Fruit fly (Drosophila melanogaster) whole organism, embryonic: ENCODE measurements around the gene Fbw5.

Experiments
- ATbp ChIP-seq: fragments of 200-800 bp; sonication (Bioruptor generic); optimal IDR thresholded peaks from 2 replicates; lab custom pipeline; 2017; ENCODE audit warnings: missing biosample characterization, mild to moderate bottlenecking, missing genetic modification characterization, missing genetic modification reagents
- Blimp-1 ChIP-seq: fragments of 200-800 bp; sonication (Bioruptor generic); optimal IDR thresholded peaks from 3 replicates; lab custom pipeline; 2018; ENCODE audit warnings: missing biosample characterization, missing genetic modification characterization, mild to moderate bottlenecking, moderate library complexity, missing genetic modification reagents
- CG12155 ChIP-seq: fragments of 200-800 bp; sonication (Bioruptor generic); optimal IDR thresholded peaks from 3 replicates; lab custom pipeline; 2016; ENCODE audit warnings: missing biosample characterization, missing genetic modification characterization
- CG13775 ChIP-seq: fragments of 200-800 bp; sonication (Bioruptor generic); optimal IDR thresholded peaks from 3 replicates; lab custom pipeline; 2017; ENCODE audit warnings: missing biosample characterization, mild to moderate bottlenecking, missing genetic modification characterization
- CG14667 ChIP-seq: fragments of 200-800 bp; sonication (Bioruptor generic); IDR thresholded peaks from 2 replicates; pipeline ENCODE4 v1.3.6; 2022; ENCODE audit warnings: missing biosample characterization, missing genetic modification characterization
- CG14710 ChIP-seq: fragments of 200-800 bp; sonication (Bioruptor generic); optimal IDR thresholded peaks from 3 replicates; lab custom pipeline; 2019; ENCODE audit warnings: missing biosample characterization, mild to moderate bottlenecking, missing genetic modification characterization, moderate library complexity
- CG17802 ChIP-seq: fragments of 200-800 bp; sonication (Bioruptor generic); optimal IDR thresholded peaks from 2 replicates; lab custom pipeline; 2018; ENCODE audit warnings: missing biosample characterization, mild to moderate bottlenecking, missing genetic modification characterization, moderate library complexity
- CG17829 ChIP-seq: fragments of 200-800 bp; optimal IDR thresholded peaks from 2 replicates; lab custom pipeline; 2019; ENCODE audit warnings: missing biosample characterization, mild to moderate bottlenecking, missing genetic modification characterization, moderate library complexity
- CG18262 ChIP-seq: fragments of 200-800 bp; optimal IDR thresholded peaks from 3 replicates; lab custom pipeline; 2019; ENCODE audit warnings: missing biosample characterization, mild to moderate bottlenecking, missing genetic modification characterization, moderate library complexity
- CG2199 ChIP-seq: fragments of 200-800 bp; sonication (Bioruptor generic); IDR thresholded peaks from 3 replicates; pipeline ENCODE4 v1.3.6; 2022; ENCODE audit warnings: missing biosample characterization, missing genetic modification characterization
- CG2202 ChIP-seq: fragments of 200-800 bp; sonication (Bioruptor generic); optimal IDR thresholded peaks from 2 replicates; lab custom pipeline; 2018; ENCODE audit warnings: missing biosample characterization, mild to moderate bottlenecking, missing genetic modification characterization
- CG3163 ChIP-seq: fragments of 200-800 bp; sonication (Bioruptor generic); optimal IDR thresholded peaks from 3 replicates; lab custom pipeline; 2016; ENCODE audit warnings: missing biosample characterization, missing genetic modification characterization
- CG3995 ChIP-seq: fragments of 200-800 bp; sonication (Bioruptor generic); optimal IDR thresholded peaks from 3 replicates; lab custom pipeline; 2016; ENCODE audit warnings: missing biosample characterization, missing genetic modification characterization
- CG42726 ChIP-seq: fragments of 200-800 bp; sonication (Bioruptor generic); IDR thresholded peaks from 2 replicates; pipeline ENCODE4 v1.3.6; 2022; ENCODE audit warnings: missing biosample characterization, missing genetic modification characterization; ENCODE audit not compliant: partially characterized antibody
- CG4282 ChIP-seq: fragments of 200-800 bp; sonication (Bioruptor generic); optimal IDR thresholded peaks from 2 replicates; lab custom pipeline; 2016; ENCODE audit warnings: missing biosample characterization, missing genetic modification characterization
- CG5180 ChIP-seq: fragments of 200-800 bp; sonication (Bioruptor generic); optimal IDR thresholded peaks from 3 replicates; lab custom pipeline; 2017; ENCODE audit warnings: missing biosample characterization, missing genetic modification characterization, mild to moderate bottlenecking, moderate library complexity, missing genetic modification reagents
- CG6791 ChIP-seq: fragments of 200-800 bp; sonication (Bioruptor generic); IDR thresholded peaks from 3 replicates; pipeline ENCODE4 v1.3.6; 2022; ENCODE audit warnings: missing biosample characterization, missing genetic modification characterization; ENCODE audit not compliant: partially characterized antibody
- CG8924 ChIP-seq: fragments of 200-800 bp; optimal IDR thresholded peaks from 3 replicates; lab custom pipeline; 2019; ENCODE audit warnings: missing biosample characterization, mild to moderate bottlenecking, missing genetic modification characterization, moderate library complexity
- Ets65A ChIP-seq: fragments of 200-800 bp; sonication (Bioruptor generic); peaks from one replicate; lab custom pipeline; 2016; ENCODE audit warnings: missing biosample characterization, missing genetic modification characterization
- Gug ChIP-seq: fragments of 200-800 bp; sonication (Bioruptor generic); IDR thresholded peaks from 4 replicates; pipeline ENCODE4 v1.3.6; 2022; ENCODE audit warnings: missing biosample characterization, missing genetic modification characterization
- HmgD ChIP-seq: fragments of 200-800 bp; sonication (Bioruptor generic); optimal IDR thresholded peaks from 3 replicates; lab custom pipeline; 2016; ENCODE audit warnings: missing biosample characterization, missing genetic modification characterization
- Hmr ChIP-seq: fragments of 200-800 bp; sonication (Bioruptor generic); optimal IDR thresholded peaks from 3 replicates; lab custom pipeline; 2017; ENCODE audit warnings: mild to moderate bottlenecking, missing biosample characterization, missing genetic modification reagents, missing genetic modification characterization
- Lpt ChIP-seq: fragments of >200 bp; optimal IDR thresholded peaks from 2 replicates; lab custom pipeline; 2018; ENCODE audit warnings: missing biosample characterization, missing genetic modification characterization
- Nf-YA ChIP-seq: fragments of 200-800 bp; sonication (Bioruptor generic); IDR thresholded peaks from 2 replicates; pipeline ENCODE4 v1.3.6; 2022; ENCODE audit warnings: missing biosample characterization, missing genetic modification characterization
- Scr ChIP-seq: fragments of 200-800 bp; sonication (Bioruptor generic); IDR thresholded peaks from 2 replicates; pipeline ENCODE4 v1.3.6; 2022; ENCODE audit warnings: missing biosample characterization, missing genetic modification characterization; ENCODE audit not compliant: partially characterized antibody
- Six4 ChIP-seq: fragments of 200-800 bp; sonication (Bioruptor generic); optimal IDR thresholded peaks from 2 replicates; lab custom pipeline; 2016; ENCODE audit warnings: missing biosample characterization, missing genetic modification characterization
- Tbp ChIP-seq: fragments of >200 bp; optimal IDR thresholded peaks from 2 replicates; lab custom pipeline; 2018; ENCODE audit warnings: missing biosample characterization, missing genetic modification characterization
- ac ChIP-seq: fragments of 200-800 bp; sonication (Bioruptor generic); optimal IDR thresholded peaks from 3 replicates; lab custom pipeline; 2017; ENCODE audit warnings: missing biosample characterization, mild to moderate bottlenecking, missing genetic modification characterization
- al ChIP-seq: fragments of 200-800 bp; sonication (Bioruptor generic); IDR thresholded peaks from 2 replicates; pipeline ENCODE4 v1.3.6; 2022; ENCODE audit warnings: missing biosample characterization, missing genetic modification characterization
- aop ChIP-seq: fragments of 200-800 bp; sonication (Bioruptor generic); IDR thresholded peaks from 2 replicates; pipeline ENCODE4 v1.3.6; 2022; ENCODE audit warnings: missing biosample characterization, missing genetic modification characterization
- ara ChIP-seq: fragments of 200-800 bp; sonication (Bioruptor generic); IDR thresholded peaks from 2 replicates; pipeline ENCODE4 v1.3.6; 2022; ENCODE audit warnings: missing biosample characterization, missing genetic modification characterization
- chinmo ChIP-seq: fragments of 200-800 bp; sonication (Bioruptor generic); IDR thresholded peaks from 4 replicates; pipeline ENCODE4 v1.3.6; 2022; ENCODE audit warnings: missing biosample characterization, missing genetic modification characterization; ENCODE audit not compliant: partially characterized antibody
- chn ChIP-seq: fragments of 200-800 bp; sonication (Bioruptor generic); optimal IDR thresholded peaks from 2 replicates; lab custom pipeline; 2016; ENCODE audit warnings: missing biosample characterization, missing genetic modification characterization
- cwo ChIP-seq: fragments of 200-800 bp; sonication (Bioruptor generic); optimal IDR thresholded peaks from 3 replicates; lab custom pipeline; 2017; ENCODE audit warnings: missing biosample characterization, missing genetic modification characterization, mild to moderate bottlenecking, moderate library complexity, missing genetic modification reagents
- da ChIP-seq: fragments of 200-800 bp; sonication (Bioruptor generic); optimal IDR thresholded peaks from 2 replicates; lab custom pipeline; 2016; ENCODE audit warnings: missing biosample characterization, missing genetic modification characterization
- dimm ChIP-seq: fragments of 200-800 bp; sonication (Bioruptor generic); IDR thresholded peaks from 2 replicates; pipeline ENCODE4 v1.3.6; 2022; ENCODE audit warnings: missing biosample characterization, missing genetic modification characterization
- fru ChIP-seq: fragments of >200 bp; optimal IDR thresholded peaks from 2 replicates; lab custom pipeline; 2017
- ftz-f1 ChIP-seq: fragments of 200-800 bp; sonication (Bioruptor generic); optimal IDR thresholded peaks from 2 replicates; lab custom pipeline; 2016; ENCODE audit warnings: missing biosample characterization, missing genetic modification characterization
- gcm2 ChIP-seq: fragments of 200-800 bp; sonication (Bioruptor generic); optimal IDR thresholded peaks from 2 replicates; lab custom pipeline; 2016; ENCODE audit warnings: missing biosample characterization, missing genetic modification characterization
- hth ChIP-seq: fragments of >200 bp; optimal IDR thresholded peaks from 2 replicates; lab custom pipeline; 2017; ENCODE audit warnings: inconsistent platforms
- insv ChIP-seq, 2 experiments: fragments of 200-800 bp; sonication (Bioruptor generic); optimal IDR thresholded peaks; 3 replicates each; lab custom pipeline; 2016 to 2018; ENCODE audit warnings: missing biosample characterization in 2 of 2, missing genetic modification characterization in 2 of 2
- kah ChIP-seq: fragments of 200-800 bp; sonication (Bioruptor generic); optimal IDR thresholded peaks from 2 replicates; lab custom pipeline; 2018; ENCODE audit warnings: missing biosample characterization, mild to moderate bottlenecking, missing genetic modification characterization
- nom ChIP-seq: fragments of 200-800 bp; sonication (Bioruptor generic); optimal IDR thresholded peaks from 2 replicates; lab custom pipeline; 2017; ENCODE audit warnings: missing biosample characterization, missing genetic modification characterization, mild to moderate bottlenecking, moderate library complexity, missing genetic modification reagents
- ranshi ChIP-seq: fragments of 200-800 bp; sonication (Bioruptor generic); IDR thresholded peaks from 2 replicates; pipeline ENCODE4 v1.3.6; 2022; ENCODE audit warnings: missing biosample characterization, missing genetic modification characterization
- rib ChIP-seq: fragments of 200-800 bp; sonication (Bioruptor generic); IDR thresholded peaks from 2 replicates; pipeline ENCODE4 v1.3.6; 2022; ENCODE audit warnings: missing biosample characterization, missing genetic modification characterization
- sens ChIP-seq: fragments of 200-800 bp; sonication (Bioruptor generic); peaks from one replicate; lab custom pipeline; 2016; ENCODE audit warnings: missing biosample characterization, missing genetic modification characterization
- slbo ChIP-seq: fragments of 200-800 bp; sonication (Bioruptor generic); IDR thresholded peaks from 2 replicates; pipeline ENCODE4 v1.3.6; 2022; ENCODE audit warnings: missing biosample characterization, missing genetic modification characterization
- stwl ChIP-seq: fragments of 200-800 bp; sonication (Bioruptor generic); optimal IDR thresholded peaks from 3 replicates; lab custom pipeline; 2018; ENCODE audit warnings: missing biosample characterization, mild to moderate bottlenecking, missing genetic modification characterization, moderate library complexity
- tll ChIP-seq, 2 experiments: fragments of 200-800 bp in 1 of 2; fragments of >200 bp in 1 of 2; sonication (Bioruptor generic) in 1 of 2; optimal IDR thresholded peaks; 2 replicates each; lab custom pipeline; 2017 to 2019; ENCODE audit warnings: missing biosample characterization in 2 of 2, missing genetic modification characterization in 2 of 2, mild to moderate bottlenecking in 1 of 2, moderate library complexity in 1 of 2
- tx ChIP-seq: fragments of 200-800 bp; sonication (Bioruptor generic); optimal IDR thresholded peaks from 2 replicates; lab custom pipeline; 2016; ENCODE audit warnings: missing biosample characterization, missing genetic modification characterization
- usp ChIP-seq: fragments of >200 bp; optimal IDR thresholded peaks from 2 replicates; lab custom pipeline; 2017; ENCODE audit warnings: missing biosample characterization, missing genetic modification characterization

Fbw5 gene

DNA sequence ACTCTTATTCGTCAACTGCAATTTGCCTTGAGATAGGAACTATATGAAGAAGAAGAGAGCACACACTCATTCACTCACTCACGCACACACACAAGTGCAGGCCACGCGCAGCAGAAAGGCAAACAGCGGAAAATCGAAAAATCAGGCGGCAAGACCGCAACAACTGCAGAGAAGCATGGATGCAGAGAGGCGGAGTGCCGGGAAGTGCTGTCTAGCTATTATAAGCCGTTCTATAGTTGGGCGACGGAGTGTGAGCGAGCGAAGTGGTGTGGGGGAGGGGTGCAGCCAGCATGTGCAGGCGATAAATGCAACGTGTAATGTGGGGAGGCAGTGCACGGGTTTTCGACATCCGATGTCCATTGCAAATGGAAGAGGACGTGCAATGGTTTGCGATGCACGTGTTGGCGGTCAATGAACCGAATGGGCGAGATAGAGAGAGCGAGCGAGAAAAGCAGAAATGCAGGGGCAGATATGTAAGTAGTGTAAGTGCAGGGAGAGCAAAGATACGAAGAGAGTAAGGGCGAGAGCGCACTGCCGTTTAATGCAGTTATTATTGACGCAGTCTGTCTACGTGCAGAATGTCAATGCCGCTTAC, 13.1 kb upstream of the Fbw5 start (continued):
- TF ChIP-seq slbo (GFP tag; lab: Robert Waterston, UW) (no peak), Gug (GFP tag; lab: Robert Waterston, UW) (no peak), usp (GFP tag; lab: Kevin White, UChicago) (peak; percentile 34), al (GFP tag; lab: Robert Waterston, UW) (no peak), Tbp (GFP tag; lab: Kevin White, UChicago) (peak; percentile 57), Six4 (no peak), CG12155 (GFP tag; lab: Kevin White, UChicago) (peak; percentile 96), stwl (tag; lab: Kevin White, UChicago) (peak; percentile 64), ranshi (GFP tag; lab: Robert Waterston, UW) (no peak), dimm (GFP tag; lab: Robert Waterston, UW) (no peak), ara (GFP tag; lab: Robert Waterston, UW) (peak; percentile 13; the same call in 1 of the 2 replicates), ac (GFP tag; lab: Kevin White, UChicago) (peak; percentile 34), CG3995 (GFP tag; lab: Kevin White, UChicago) (no peak), CG42726 (GFP tag; lab: Robert Waterston, UW) (peak; percentile 100), HmgD (peak; percentile 58), Hmr (GFP tag; lab: Kevin White, UChicago) (no peak), rib (peak; percentile 92), sens (GFP tag; lab: Kevin White, UChicago) (peak; percentile 78), hth (no peak), CG6791 (GFP tag; lab: Robert Waterston, UW) (peak; percentile 52; the same call in 1 of the 3 replicates), Scr (GFP tag; lab: Robert Waterston, UW) (0 out of 2 replicates have a peak, but pooled peaks have one; percentile 27), Lpt (peak; percentile 92), tll (GFP tag; optimal IDR thresholded peaks at IDR 0.05; lab: Kevin White, UChicago) (peak in 1 of 2 experiments; percentile 98), cwo (GFP tag; lab: Kevin White, UChicago) (peak; percentile 98), CG13775 (no peak), CG2199 (GFP tag; lab: Robert Waterston, UW) (peak; percentile 88), tx (GFP tag; lab: Kevin White, UChicago) (no peak), chn (peak; percentile 69), CG8924 (peak; percentile 32), CG17829 (tag; lab: Kevin White, UChicago) (peak; percentile 46), CG14667 (GFP tag; lab: Robert Waterston, UW) (no peak), ftz-f1 (GFP tag; lab: Kevin White, UChicago) (no peak), CG17802 (tag; lab: Kevin White, UChicago) (no peak), CG5180 (GFP tag; lab: Kevin White, UChicago) (peak; percentile 2), da (peak; percentile 92), CG2202 (tag; lab: Kevin White, UChicago) (no peak), ATbp (GFP tag; lab: Kevin White, UChicago) (no peak), CG18262 (tag; lab: Kevin White, UChicago) (peak; percentile 5), fru (peak; percentile 27), chinmo (GFP tag; lab: Robert Waterston, UW) (0 out of 4 replicates have a peak, but pooled peaks have one; percentile 23), CG4282 (no peak), CG14710 (tag; lab: Kevin White, UChicago) (peak; percentile 27), aop (GFP tag; lab: Robert Waterston, UW) (peak; percentile 86), nom (peak; percentile 5), Blimp-1 (GFP tag; lab: Kevin White, UChicago) (peak; percentile 79), CG3163 (GFP tag; lab: Kevin White, UChicago) (peak; percentile 3), insv (GFP tag; optimal IDR thresholded peaks at IDR 0.05; lab: Kevin White, UChicago) (peak in 1 of 2 experiments; percentile 74), kah (GFP tag; lab: Kevin White, UChicago) (peak; percentile 46), gcm2 (GFP tag; lab: Kevin White, UChicago) (peak; percentile 25), Nf-YA (GFP tag; lab: Robert Waterston, UW) (no peak), Ets65A (peak; percentile 29)
